Fruit fly (Drosophila melanogaster) whole organism: ENCODE measurements around the gene CG15572.

Experiments used
- CG8478 ChIP-seq: fragments of >200 bp; optimal IDR thresholded peaks from 2 replicates; lab custom pipeline; 2018; ENCODE audit warnings: inconsistent platforms
- Dll ChIP-seq: fragments of >200 bp; optimal IDR thresholded peaks from 2 replicates; lab custom pipeline; 2017
- EcR ChIP-seq, 2 experiments: fragments of >200 bp; optimal IDR thresholded peaks; 2 replicates each; lab custom pipeline; 2017; ENCODE audit warnings: missing biosample characterization in 2 of 2, missing genetic modification characterization in 2 of 2, missing genetic modification reagents in 2 of 2
- pan ChIP-seq: fragments of >200 bp; optimal IDR thresholded peaks from 2 replicates; lab custom pipeline; 2017
- psq ChIP-seq: fragments of >200 bp; optimal IDR thresholded peaks from 2 replicates; lab custom pipeline; 2017
- usp ChIP-seq: fragments of >200 bp; optimal IDR thresholded peaks from 2 replicates; lab custom pipeline; 2017; ENCODE audit warnings: missing biosample characterization, missing genetic modification characterization, mixed read lengths

CG15572 gene

DNA sequence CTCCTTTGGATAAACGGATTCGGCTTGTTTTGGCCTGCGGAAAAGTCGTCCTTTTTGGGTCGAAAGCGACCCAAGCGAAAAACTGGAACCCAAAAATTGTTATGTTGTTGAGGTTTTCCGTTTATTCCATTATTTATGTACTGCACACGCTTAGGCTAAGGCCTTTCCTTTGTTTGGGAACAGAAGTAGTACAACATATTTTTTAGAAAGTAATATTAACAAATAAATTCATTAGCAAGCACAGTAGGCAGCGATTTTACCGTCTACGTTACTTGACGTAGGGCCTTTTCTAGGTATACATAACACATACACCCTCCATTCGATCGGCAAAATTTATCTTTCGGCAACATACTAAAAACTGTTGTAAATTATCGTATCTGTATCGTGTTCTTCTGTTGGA, at the start of gene CG15572:
CG15572 (plus strand) TSS at position 301 of the 400 bp plus-strand sequence.
- TF ChIP-seq EcR (GFP tag; optimal IDR thresholded peaks at IDR 0.05; lab: Kevin White, UChicago) = no peak
- no peak for TF ChIP-seq pan (lab: Kevin White, UChicago)
- no peak for TF ChIP-seq usp (GFP tag; lab: Kevin White, UChicago)
- TF ChIP-seq CG8478 (lab: Kevin White, UChicago) = no peak
- TF ChIP-seq psq (lab: Kevin White, UChicago) = no peak
- TF ChIP-seq Dll (lab: Kevin White, UChicago) = no peak

DNA sequence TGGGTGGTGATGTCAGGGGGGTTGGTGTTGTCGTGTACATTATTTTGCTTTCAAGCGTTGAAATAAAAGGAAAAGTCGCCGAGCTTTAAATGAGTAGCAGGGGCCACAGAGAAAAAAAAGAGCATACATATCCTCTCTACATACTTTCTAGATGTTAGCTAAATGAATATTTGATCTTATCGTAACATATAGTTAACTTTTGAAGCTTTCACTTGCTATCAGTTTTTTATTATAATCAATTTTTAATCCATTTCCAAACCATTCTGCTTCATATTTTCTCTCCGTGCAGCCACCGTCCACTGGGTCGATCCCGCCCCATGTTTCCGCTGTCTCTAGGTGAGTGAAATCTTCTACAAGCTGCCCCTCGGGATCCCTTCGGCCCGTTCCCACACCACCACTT, 43.5 kb upstream of the CG15572 start:
- TF ChIP-seq Dll (lab: Kevin White, UChicago) = no peak
- no peak for TF ChIP-seq usp (GFP tag; lab: Kevin White, UChicago)
- no peak for TF ChIP-seq EcR (GFP tag; optimal IDR thresholded peaks at IDR 0.05; lab: Kevin White, UChicago)
- TF ChIP-seq pan (lab: Kevin White, UChicago) = no peak
- no peak for TF ChIP-seq CG8478 (lab: Kevin White, UChicago)
- no peak for TF ChIP-seq psq (lab: Kevin White, UChicago)

dm6 chrX:4240146-4240545, 28.4 kb upstream of the CG15572 start:
- no peak for TF ChIP-seq Dll (lab: Kevin White, UChicago)
- TF ChIP-seq usp (GFP tag; lab: Kevin White, UChicago) = no peak
- no peak for TF ChIP-seq psq (lab: Kevin White, UChicago)
- no peak for TF ChIP-seq EcR (GFP tag; optimal IDR thresholded peaks at IDR 0.05; lab: Kevin White, UChicago)
- no peak for TF ChIP-seq pan (lab: Kevin White, UChicago)
- TF ChIP-seq CG8478 (lab: Kevin White, UChicago) = no peak

DNA sequence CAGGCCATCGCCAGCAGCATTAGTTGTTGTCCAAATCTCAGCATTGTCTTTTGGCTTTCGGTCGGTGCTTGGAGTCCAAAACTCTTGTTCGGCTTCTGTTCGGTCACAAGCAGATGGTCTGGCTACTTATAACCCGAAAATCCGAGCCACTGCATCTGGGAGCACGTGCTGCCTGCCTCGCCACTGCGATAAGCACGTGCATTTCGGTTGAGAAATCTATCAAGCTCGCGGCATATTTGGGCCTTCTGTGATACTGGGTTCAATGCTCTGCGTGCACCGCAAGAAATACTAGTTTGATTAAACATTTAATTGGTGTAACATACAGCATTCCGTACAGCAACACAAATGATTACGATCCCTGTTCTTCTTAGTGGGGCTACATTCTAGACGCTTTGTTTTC, 25.8 kb upstream of the CG15572 start, which contains the start of gene Femcoat:
Femcoat (minus strand) TSS at position 101 of the 400 bp plus-strand sequence.
- TF ChIP-seq pan (lab: Kevin White, UChicago) = no peak
- no peak for TF ChIP-seq CG8478 (lab: Kevin White, UChicago)
- no peak for TF ChIP-seq Dll (lab: Kevin White, UChicago)
- no peak for TF ChIP-seq psq (lab: Kevin White, UChicago)
- no peak for TF ChIP-seq EcR (GFP tag; optimal IDR thresholded peaks at IDR 0.05; lab: Kevin White, UChicago)
- TF ChIP-seq usp (GFP tag; lab: Kevin White, UChicago) = no peak

DNA sequence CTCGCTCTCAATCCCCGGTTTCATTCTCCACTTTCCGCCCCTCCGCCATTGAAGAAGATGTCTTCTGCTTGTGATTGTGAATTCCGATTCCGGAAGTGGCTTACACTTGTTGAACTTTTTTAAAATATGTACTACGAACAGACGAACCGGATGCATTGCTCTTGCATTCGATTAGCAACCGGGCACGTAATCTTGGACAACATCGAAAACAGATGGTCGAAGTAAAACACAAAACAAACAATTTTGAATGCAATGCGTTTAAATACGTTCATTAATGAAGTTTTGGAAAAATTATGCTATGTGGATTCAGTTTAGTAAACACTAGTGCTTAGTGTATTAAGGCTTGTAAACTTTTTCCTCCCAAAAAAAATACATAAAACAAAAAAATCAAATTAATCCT, 22.5 kb upstream of the CG15572 start, which contains the start of gene Muc4B:
Muc4B (minus strand) TSS at position 101 of the 400 bp plus-strand sequence.
- TF ChIP-seq pan (lab: Kevin White, UChicago) = no peak
- no peak for TF ChIP-seq psq (lab: Kevin White, UChicago)
- no peak for TF ChIP-seq usp (GFP tag; lab: Kevin White, UChicago)
- TF ChIP-seq EcR (GFP tag; optimal IDR thresholded peaks at IDR 0.05; lab: Kevin White, UChicago) = no peak
- TF ChIP-seq CG8478 (lab: Kevin White, UChicago) = no peak
- TF ChIP-seq Dll (lab: Kevin White, UChicago) = no peak

- TF ChIP-seq EcR (GFP tag; optimal IDR thresholded peaks at IDR 0.05; lab: Kevin White, UChicago) (no peak), CG8478 (lab: Kevin White, UChicago) (no peak), psq (lab: Kevin White, UChicago) (no peak), usp (GFP tag; lab: Kevin White, UChicago) (no peak), pan (lab: Kevin White, UChicago) (no peak), Dll (lab: Kevin White, UChicago) (no peak)
Measured at dm6 chrX:4247013-4247412, 21.5 kb upstream of the CG15572 start, which contains the start of gene CG43134. Gene CG43134, plus strand, starts transcription at chrX:4247313.

dm6 chrX:4248077-4248476, 20.4 kb upstream of the CG15572 start, which contains the start of gene CG43135:
Gene CG43135, plus strand, starts transcription at chrX:4248377.
- no peak for TF ChIP-seq CG8478 (lab: Kevin White, UChicago)
- no peak for TF ChIP-seq psq (lab: Kevin White, UChicago)
- TF ChIP-seq Dll (lab: Kevin White, UChicago) = no peak
- no peak for TF ChIP-seq pan (lab: Kevin White, UChicago)
- no peak for TF ChIP-seq usp (GFP tag; lab: Kevin White, UChicago)
- no peak for TF ChIP-seq EcR (GFP tag; optimal IDR thresholded peaks at IDR 0.05; lab: Kevin White, UChicago)

DNA sequence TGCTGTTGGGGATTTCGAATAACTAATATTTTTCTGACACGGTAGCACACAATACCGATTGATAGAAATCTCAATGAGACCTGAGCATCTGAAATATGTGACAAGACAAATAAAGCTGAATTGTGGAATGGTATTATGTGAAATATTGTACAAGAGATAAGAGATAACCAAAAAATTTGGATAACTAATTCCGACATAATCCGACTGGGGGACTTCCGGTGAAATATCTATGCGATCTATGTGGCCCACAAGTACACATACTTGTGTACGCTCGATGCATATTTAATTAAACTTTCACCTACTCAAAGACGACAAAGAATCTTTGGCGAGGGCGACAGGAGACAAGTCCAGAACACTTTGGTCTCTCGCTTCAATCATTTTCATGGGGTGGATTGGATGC, 15.8 kb upstream of the CG15572 start, which contains the start of gene CG15576:
CG15576 (minus strand) TSS at position 101 of the 400 bp plus-strand sequence.
- no peak for TF ChIP-seq EcR (GFP tag; optimal IDR thresholded peaks at IDR 0.05; lab: Kevin White, UChicago)
- no peak for TF ChIP-seq usp (GFP tag; lab: Kevin White, UChicago)
- no peak for TF ChIP-seq Dll (lab: Kevin White, UChicago)
- TF ChIP-seq pan (lab: Kevin White, UChicago) = no peak
- TF ChIP-seq psq (lab: Kevin White, UChicago) = no peak
- TF ChIP-seq CG8478 (lab: Kevin White, UChicago) = no peak

dm6 chrX:4262661-4263060, 5.8 kb upstream of the CG15572 start:
- TF ChIP-seq psq (lab: Kevin White, UChicago) (no peak), pan (lab: Kevin White, UChicago) (no peak), EcR (GFP tag; optimal IDR thresholded peaks at IDR 0.05; lab: Kevin White, UChicago) (no peak), CG8478 (lab: Kevin White, UChicago) (no peak), usp (GFP tag; lab: Kevin White, UChicago) (no peak), Dll (lab: Kevin White, UChicago) (no peak)

DNA sequence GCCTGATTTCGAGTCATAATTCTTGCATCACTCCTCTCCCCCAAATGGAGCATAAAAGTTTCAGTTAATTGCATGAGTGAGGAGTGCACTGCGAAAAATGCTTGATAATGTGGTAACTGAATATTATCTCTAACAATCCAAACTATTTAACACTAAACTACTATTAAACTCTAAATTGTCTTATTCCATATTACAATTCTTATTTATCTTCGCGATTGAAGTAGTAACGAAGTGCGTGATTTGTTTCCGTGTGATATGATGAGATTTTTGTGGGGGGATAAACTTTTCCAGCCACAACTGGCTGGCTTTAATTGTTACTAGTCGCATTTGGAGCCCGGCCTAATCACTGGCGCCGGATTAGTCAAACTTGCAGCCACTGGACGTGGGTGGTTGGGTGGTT, 4.2 kb upstream of the CG15572 start:
- TF ChIP-seq pan (lab: Kevin White, UChicago) (no peak), psq (lab: Kevin White, UChicago) (no peak), EcR (GFP tag; optimal IDR thresholded peaks at IDR 0.05; lab: Kevin White, UChicago) (no peak), Dll (lab: Kevin White, UChicago) (no peak)

DNA sequence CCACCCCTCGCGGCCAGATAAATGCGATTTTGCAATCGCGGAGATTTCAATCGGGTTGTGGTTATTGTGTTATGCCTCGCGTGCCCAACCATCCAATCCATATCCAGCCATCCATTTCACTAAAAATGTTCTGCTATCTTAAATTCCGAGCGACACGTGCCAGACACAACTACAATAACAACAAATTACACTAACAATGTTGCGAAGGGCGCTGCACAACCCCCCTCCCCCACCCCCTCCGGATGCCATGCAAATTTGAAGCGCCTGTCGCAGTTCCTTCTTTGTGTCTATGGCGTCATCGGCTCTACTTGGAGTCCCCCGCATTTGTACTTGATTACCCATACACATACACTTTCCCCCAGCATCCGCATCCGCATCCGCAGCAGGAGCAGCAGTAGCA, 3.2 kb upstream of the CG15572 start:
- no peak for TF ChIP-seq EcR (GFP tag; optimal IDR thresholded peaks at IDR 0.05; lab: Kevin White, UChicago)
- no peak for TF ChIP-seq pan (lab: Kevin White, UChicago)
- no peak for TF ChIP-seq CG8478 (lab: Kevin White, UChicago)
- TF ChIP-seq Dll (lab: Kevin White, UChicago) = no peak
- no peak for TF ChIP-seq usp (GFP tag; lab: Kevin White, UChicago)
- no peak for TF ChIP-seq psq (lab: Kevin White, UChicago)
